Worm (Caenorhabditis elegans) whole organism, L1 larva: Measurements from ENCODE around the gene R01H2.1.

Source experiments
- C16A3.4 ChIP-seq: fragments of 150-350 bp; optimal IDR thresholded peaks from 2 replicates; lab custom pipeline; 2014; ENCODE audit warnings: missing biosample characterization, missing genetic modification characterization
- F16B12.6 ChIP-seq: fragments of 150-350 bp; optimal IDR thresholded peaks from 2 replicates; lab custom pipeline; 2014; ENCODE audit warnings: missing biosample characterization, missing genetic modification characterization
- Y116A8C.19 ChIP-seq: sonication (generic microtip); optimal IDR thresholded peaks from 2 replicates; lab custom pipeline; 2016; ENCODE audit warnings: missing compliant biosample characterization, missing genetic modification characterization, borderline replicate concordance
- aha-1 ChIP-seq: fragments of 150-350 bp; optimal IDR thresholded peaks from 2 replicates; lab custom pipeline; 2014; ENCODE audit warnings: missing biosample characterization, missing genetic modification characterization
- aly-2 ChIP-seq: fragments of 150-350 bp; optimal IDR thresholded peaks from 2 replicates; lab custom pipeline; 2014; ENCODE audit warnings: missing biosample characterization, missing genetic modification characterization
- blmp-1 ChIP-seq: fragments of 150-350 bp; optimal IDR thresholded peaks from 2 replicates; lab custom pipeline; 2014; ENCODE audit warnings: missing biosample characterization, missing genetic modification characterization
- ceh-82 ChIP-seq, 3 experiments: fragments of 150-350 bp in 1 of 3; sonication (generic microtip) in 2 of 3; optimal IDR thresholded peaks; 2 replicates each; lab custom pipeline; 2014 to 2017; ENCODE audit warnings: missing biosample characterization in 3 of 3, missing genetic modification characterization in 3 of 3
- ceh-88 ChIP-seq: fragments of 200-800 bp; sonication (Bioruptor generic); IDR thresholded peaks from 2 replicates; pipeline ENCODE4 v1.3.6; 2022; ENCODE audit warnings: missing genetic modification characterization, missing compliant biosample characterization
- dpl-1 ChIP-seq, 3 experiments: fragments of 150-350 bp in 2 of 3; sonication (generic microtip) in 1 of 3; optimal IDR thresholded peaks; 2 replicates each; lab custom pipeline; 2014 to 2017; ENCODE audit warnings: missing biosample characterization in 3 of 3, missing genetic modification characterization in 3 of 3, missing genetic modification reagents in 3 of 3
- efl-1 ChIP-seq, 4 experiments: fragments of 150-350 bp; optimal IDR thresholded peaks in 3 of 4; peaks in 1 of 4; 1 replicate in 1 of 4; 2 replicates in 3 of 4; lab custom pipeline; 2014; ENCODE audit warnings: missing biosample characterization in 2 of 4, missing genetic modification characterization in 2 of 4, missing genetic modification reagents in 2 of 4
- elt-2 ChIP-seq: sonication (generic microtip); optimal IDR thresholded peaks from 2 replicates; lab custom pipeline; 2016; ENCODE audit warnings: missing genetic modification characterization, mild to moderate bottlenecking, inconsistent platforms, missing compliant biosample characterization, missing genetic modification reagents
- elt-3 ChIP-seq, 6 experiments: fragments of 150-350 bp in 1 of 6; sonication (generic microtip); optimal IDR thresholded peaks; 2 replicates each; lab custom pipeline; 2017 to 2018; ENCODE audit warnings: missing biosample characterization in 6 of 6, missing genetic modification characterization in 6 of 6, inconsistent platforms in 1 of 6
- fkh-8 ChIP-seq: sonication (generic microtip); optimal IDR thresholded peaks from 2 replicates; lab custom pipeline; 2016; ENCODE audit warnings: mild to moderate bottlenecking, missing genetic modification characterization, missing compliant biosample characterization
- hlh-4 ChIP-seq: sonication (generic microtip); optimal IDR thresholded peaks from 2 replicates; lab custom pipeline; 2016; ENCODE audit warnings: mild to moderate bottlenecking, missing genetic modification characterization, missing compliant biosample characterization
- isw-1 ChIP-seq: fragments of 200-800 bp; sonication (Bioruptor generic); IDR thresholded peaks from 2 replicates; pipeline ENCODE4 v1.3.6; 2022; ENCODE audit warnings: missing genetic modification characterization, missing compliant biosample characterization
- jun-1 ChIP-seq: fragments of 150-350 bp; optimal IDR thresholded peaks from 2 replicates; lab custom pipeline; 2014; ENCODE audit warnings: missing biosample characterization, missing genetic modification reagents, missing genetic modification characterization
- lin-35 ChIP-seq, 2 experiments: fragments of 150-350 bp; optimal IDR thresholded peaks; 2 replicates each; lab custom pipeline; 2014; ENCODE audit warnings: missing biosample characterization in 2 of 2, missing genetic modification characterization in 2 of 2, missing genetic modification reagents in 2 of 2
- lir-3 ChIP-seq: sonication (generic microtip); optimal IDR thresholded peaks from 2 replicates; lab custom pipeline; 2016; ENCODE audit warnings: mild to moderate bottlenecking, missing genetic modification characterization, moderate library complexity, missing compliant biosample characterization; ENCODE audit not compliant: poor library complexity
- lsy-2 ChIP-seq, 2 experiments: fragments of 150-350 bp; optimal IDR thresholded peaks; 2 replicates each; lab custom pipeline; 2014; ENCODE audit warnings: missing biosample characterization in 2 of 2, missing genetic modification characterization in 2 of 2
- mdl-1 ChIP-seq, 2 experiments: fragments of 150-350 bp; optimal IDR thresholded peaks; 2 replicates each; lab custom pipeline; 2014 to 2017; ENCODE audit warnings: missing biosample characterization in 2 of 2, missing genetic modification characterization in 2 of 2, inconsistent platforms in 1 of 2
- mep-1 ChIP-seq: fragments of 150-350 bp; optimal IDR thresholded peaks from 2 replicates; lab custom pipeline; 2014; ENCODE audit warnings: missing biosample characterization, missing genetic modification characterization
- nhr-19 ChIP-seq: fragments of 200-800 bp; sonication (Bioruptor generic); conservative IDR thresholded peaks from 2 replicates; pipeline ENCODE4 v1.3.6; 2022; ENCODE audit warnings: missing genetic modification characterization, missing compliant biosample characterization
- nhr-20 ChIP-seq: sonication (generic microtip); optimal IDR thresholded peaks from 2 replicates; lab custom pipeline; 2016; ENCODE audit warnings: mild to moderate bottlenecking, missing genetic modification characterization, missing compliant biosample characterization
- nhr-237 ChIP-seq: fragments of 150-350 bp; optimal IDR thresholded peaks from 2 replicates; lab custom pipeline; 2014; ENCODE audit warnings: missing biosample characterization, missing genetic modification characterization
- nhr-47 ChIP-seq: sonication (generic microtip); optimal IDR thresholded peaks from 2 replicates; lab custom pipeline; 2016; ENCODE audit warnings: mild to moderate bottlenecking, missing genetic modification characterization, moderate library complexity, missing compliant biosample characterization
- nhr-71 ChIP-seq: sonication (generic microtip); optimal IDR thresholded peaks from 2 replicates; lab custom pipeline; 2016; ENCODE audit warnings: mild to moderate bottlenecking, missing genetic modification characterization, moderate library complexity, missing compliant biosample characterization
- nhr-77 ChIP-seq: fragments of 150-350 bp; optimal IDR thresholded peaks from 2 replicates; lab custom pipeline; 2014; ENCODE audit warnings: missing biosample characterization, missing genetic modification characterization
- nhr-84 ChIP-seq: sonication (generic microtip); optimal IDR thresholded peaks from 2 replicates; lab custom pipeline; 2017; ENCODE audit warnings: missing biosample characterization, missing genetic modification characterization
- nhr-85 ChIP-seq: sonication (generic microtip); peaks from one replicate; lab custom pipeline; 2016; ENCODE audit warnings: missing genetic modification characterization, inconsistent platforms, missing compliant biosample characterization
- nhr-90 ChIP-seq: sonication (generic microtip); optimal IDR thresholded peaks from 2 replicates; lab custom pipeline; 2016; ENCODE audit warnings: mild to moderate bottlenecking, missing genetic modification characterization, missing compliant biosample characterization; ENCODE audit not compliant: poor library complexity
- pax-3 ChIP-seq: fragments of 200-800 bp; sonication (Bioruptor generic); optimal IDR thresholded peaks from 2 replicates; lab custom pipeline; 2018; ENCODE audit warnings: mild to moderate bottlenecking, missing genetic modification characterization, moderate library complexity, missing compliant biosample characterization
- rnt-1 ChIP-seq: sonication (generic microtip); optimal IDR thresholded peaks from 2 replicates; lab custom pipeline; 2016; ENCODE audit warnings: mild to moderate bottlenecking, missing genetic modification characterization, moderate library complexity, missing compliant biosample characterization
- skn-1 ChIP-seq: fragments of 150-350 bp; optimal IDR thresholded peaks from 2 replicates; lab custom pipeline; 2014; ENCODE audit warnings: missing biosample characterization, missing genetic modification characterization
- snpc-4 ChIP-seq: fragments of 150-350 bp; optimal IDR thresholded peaks from 2 replicates; lab custom pipeline; 2014; ENCODE audit warnings: missing biosample characterization, missing genetic modification characterization
- snu-23 ChIP-seq: sonication (generic microtip); optimal IDR thresholded peaks from 2 replicates; lab custom pipeline; 2016; ENCODE audit warnings: missing genetic modification characterization, missing compliant biosample characterization
- sup-37 ChIP-seq: fragments of 200-800 bp; sonication (Bioruptor generic); optimal IDR thresholded peaks from 2 replicates; lab custom pipeline; 2018; ENCODE audit warnings: mild to moderate bottlenecking, missing genetic modification characterization, missing compliant biosample characterization
- swsn-7 ChIP-seq: sonication (generic microtip); optimal IDR thresholded peaks from 2 replicates; lab custom pipeline; 2016; ENCODE audit warnings: missing genetic modification characterization, missing compliant biosample characterization
- unc-130 ChIP-seq: fragments of 150-350 bp; optimal IDR thresholded peaks from 2 replicates; lab custom pipeline; 2017; ENCODE audit warnings: missing biosample characterization, missing genetic modification characterization, inconsistent platforms
- xbp-1 ChIP-seq: sonication (generic microtip); optimal IDR thresholded peaks from 2 replicates; lab custom pipeline; 2016; ENCODE audit warnings: missing genetic modification characterization, missing compliant biosample characterization
- ztf-4 ChIP-seq: fragments of 150-350 bp; optimal IDR thresholded peaks from 2 replicates; lab custom pipeline; 2014; ENCODE audit warnings: missing biosample characterization, missing genetic modification characterization

The R01H2.1 gene

DNA sequence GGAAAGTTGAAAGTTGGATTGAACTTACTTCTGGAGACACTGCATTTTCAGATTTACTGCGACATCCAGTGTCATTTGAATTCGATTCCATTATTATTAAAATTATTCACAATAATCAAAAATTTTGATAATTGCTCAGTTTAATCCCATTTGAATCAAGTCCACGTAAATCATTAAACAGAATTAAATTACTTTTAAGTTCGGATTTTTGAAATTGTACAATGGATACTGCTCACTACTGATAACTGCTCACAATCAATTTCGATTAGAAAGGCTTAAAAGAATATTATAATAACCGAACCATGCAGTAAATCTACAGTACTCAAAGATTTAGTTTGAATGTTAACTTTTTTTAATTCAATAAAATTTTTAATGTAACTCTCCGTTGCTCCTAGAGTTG is 1.5 kb downstream of the R01H2.1 start, which contains the start of gene R01H2.4:
Gene R01H2.4, minus strand, starts transcription at position 101 of the 400 bp plus-strand sequence.
- TF ChIP-seq ztf-4 (tag; lab: Kevin White, UChicago) (no peak), F16B12.6 (tag; lab: Kevin White, UChicago) (no peak), lin-35 (GFP tag; optimal IDR thresholded peaks at IDR 0.05; lab: Kevin White, UChicago) (no peak), nhr-77 (tag; lab: Kevin White, UChicago) (no peak), rnt-1 (tag; lab: Kevin White, UChicago) (no peak), nhr-84 (no peak), efl-1 (optimal IDR thresholded peaks at IDR 0.05; lab: Kevin White, UChicago) (no peak), efl-1 (GFP tag; optimal IDR thresholded peaks at IDR 0.05 in 1 of 2; lab: Kevin White, UChicago) (no peak)

DNA sequence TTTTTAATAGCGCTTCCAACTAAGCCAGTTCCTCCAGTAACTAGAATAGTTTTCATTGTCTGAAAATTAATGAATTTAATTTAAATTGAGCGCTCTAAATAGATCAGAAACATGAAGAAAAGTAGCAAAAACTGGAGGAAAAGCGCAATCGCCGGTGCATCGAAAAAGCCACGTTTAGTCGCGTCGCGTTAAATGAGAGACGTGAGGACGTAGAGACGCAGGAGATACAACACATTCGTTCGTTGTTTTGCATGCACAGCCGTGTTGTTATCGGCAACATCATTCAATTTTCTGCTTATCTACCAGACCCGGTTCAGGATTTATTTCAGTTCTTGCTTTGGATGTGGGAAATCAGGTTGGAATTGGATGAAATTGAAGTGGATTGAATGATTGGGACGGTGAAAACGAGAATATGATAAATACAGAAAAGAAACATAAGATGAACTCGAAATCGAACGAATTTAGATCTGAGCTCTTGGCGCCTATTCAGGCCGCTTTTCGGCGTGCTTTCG is 4.8 kb downstream of the R01H2.1 start, which contains the start of gene ger-1:
Gene ger-1, minus strand, starts transcription at position 93 of the 512 bp plus-strand sequence.
- TF ChIP-seq ceh-82 (tag; optimal IDR thresholded peaks at IDR 0.05; lab: Kevin White, UChicago) (no peak), skn-1 (no peak), nhr-84 (no peak), snu-23 (GFP tag; lab: Kevin White, UChicago) (no peak), nhr-47 (tag; lab: Kevin White, UChicago) (no peak), ceh-88 (GFP tag; lab: Robert Waterston, UW) (no peak), isw-1 (GFP tag; lab: Robert Waterston, UW) (no peak), nhr-90 (no peak), snpc-4 (tag; lab: Kevin White, UChicago) (no peak), sup-37 (no peak), efl-1 (optimal IDR thresholded peaks at IDR 0.05; lab: Kevin White, UChicago) (no peak), efl-1 (GFP tag; optimal IDR thresholded peaks at IDR 0.05 in 1 of 2; lab: Kevin White, UChicago) (peak in 1 of 2 experiments; percentile 93), elt-3 (tag; optimal IDR thresholded peaks at IDR 0.05; lab: Kevin White, UChicago) (no peak), nhr-20 (no peak), elt-2 (tag; lab: Kevin White, UChicago) (no peak), lin-35 (GFP tag; optimal IDR thresholded peaks at IDR 0.05; lab: Kevin White, UChicago) (peak in 1 of 2 experiments; percentile 13), dpl-1 (GFP tag; optimal IDR thresholded peaks at IDR 0.05; lab: Kevin White, UChicago) (peak in 1 of 3 experiments; percentile 3), nhr-85 (tag; lab: Kevin White, UChicago) (no peak)
- TF ChIP-seq, all 84 proteins: peak for 3

DNA sequence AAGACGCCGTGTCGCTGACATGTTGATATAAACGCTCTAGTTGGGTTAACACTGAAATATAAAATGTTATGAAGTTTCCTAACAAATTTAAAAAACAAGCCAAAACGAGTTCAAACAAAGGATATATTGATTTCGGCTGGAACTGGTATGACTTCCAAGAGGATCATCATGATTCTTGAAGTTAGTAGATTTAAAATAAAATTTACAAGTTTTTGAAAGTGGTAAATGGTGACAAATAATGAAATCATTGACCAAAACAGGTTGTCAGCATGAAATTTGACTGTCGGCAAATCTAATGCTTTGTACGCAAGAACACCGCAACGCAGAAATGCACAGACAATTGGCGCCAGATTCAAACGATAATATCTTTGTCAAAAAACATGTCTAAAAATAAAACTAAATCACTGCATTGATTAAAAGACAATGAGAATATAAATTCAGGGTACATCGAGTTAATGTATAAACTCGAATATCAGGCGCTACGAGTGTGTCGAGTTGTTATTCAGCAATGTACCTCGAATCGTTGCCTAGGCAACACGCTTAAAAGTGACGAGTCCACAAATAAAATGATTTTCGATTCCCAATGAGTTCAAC is 5.9 kb downstream of the R01H2.1 start, which contains the start of the genes ubc-18 and R01H2.8:
Gene ubc-18, minus strand, starts transcription at position 51 of the 594 bp plus-strand sequence.
Gene R01H2.8, plus strand, starts transcription at position 544 of the 594 bp plus-strand sequence.
- TF ChIP-seq nhr-237 (tag; lab: Kevin White, UChicago) (no peak), efl-1 (optimal IDR thresholded peaks at IDR 0.05; lab: Kevin White, UChicago) (peak; percentile 90 to 94), efl-1 (GFP tag; optimal IDR thresholded peaks at IDR 0.05 in 1 of 2; lab: Kevin White, UChicago) (peak; percentile 93 to 99), blmp-1 (tag; lab: Kevin White, UChicago) (peak; percentile 23), swsn-7 (tag; lab: Kevin White, UChicago) (peak; percentile 32), unc-130 (tag; lab: Kevin White, UChicago) (peak; percentile 45), snu-23 (GFP tag; lab: Kevin White, UChicago) (peak; percentile 68), nhr-47 (tag; lab: Kevin White, UChicago) (peak; percentile 57), aha-1 (tag; lab: Kevin White, UChicago) (no peak), nhr-71 (tag; lab: Kevin White, UChicago) (peak; percentile 61), C16A3.4 (tag; lab: Kevin White, UChicago) (peak; percentile 46), elt-3 (tag; optimal IDR thresholded peaks at IDR 0.05; lab: Kevin White, UChicago) (peak in 1 of 6 experiments; percentile 33), jun-1 (tag; lab: Kevin White, UChicago) (no peak), aly-2 (tag; lab: Kevin White, UChicago) (peak; percentile 2), xbp-1 (tag; lab: Kevin White, UChicago) (peak; percentile 42), pax-3 (tag; lab: Kevin White, UChicago) (no peak), mep-1 (tag; lab: Kevin White, UChicago) (peak; percentile 62), dpl-1 (GFP tag; optimal IDR thresholded peaks at IDR 0.05; lab: Kevin White, UChicago) (peak; percentile 89 to 95 (median 94)), rnt-1 (tag; lab: Kevin White, UChicago) (peak; percentile 47), lin-35 (GFP tag; optimal IDR thresholded peaks at IDR 0.05; lab: Kevin White, UChicago) (peak; percentile 93 to 97), nhr-19 (peak; percentile 27; the same call in 1 of the 2 replicates), Y116A8C.19 (tag; lab: Kevin White, UChicago) (no peak), hlh-4 (no peak), lsy-2 (tag; optimal IDR thresholded peaks at IDR 0.05; lab: Kevin White, UChicago) (peak; percentile 51 to 79), lir-3 (tag; lab: Kevin White, UChicago) (peak; percentile 11), mdl-1 (tag; optimal IDR thresholded peaks at IDR 0.05; lab: Kevin White, UChicago) (peak in 1 of 2 experiments; percentile 38), skn-1 (peak; percentile 75), nhr-85 (tag; lab: Kevin White, UChicago) (peak; percentile 57), fkh-8 (tag; lab: Kevin White, UChicago) (peak; percentile 34), nhr-20 (peak; percentile 41), F16B12.6 (tag; lab: Kevin White, UChicago) (peak; percentile 88), ceh-82 (tag; optimal IDR thresholded peaks at IDR 0.05; lab: Kevin White, UChicago) (peak in 1 of 3 experiments; percentile 51)
